Fruit fly (Drosophila melanogaster) whole organism, embryonic: ENCODE data around the gene CG9107.

ENCODE experiments used
- Asciz ChIP-seq: fragments of 200-800 bp; sonication (Bioruptor generic); optimal IDR thresholded peaks from 2 replicates; lab custom pipeline; 2017; ENCODE audit warnings: missing biosample characterization, mild to moderate bottlenecking, missing genetic modification characterization, missing genetic modification reagents
- Blimp-1 ChIP-seq: fragments of 200-800 bp; sonication (Bioruptor generic); optimal IDR thresholded peaks from 3 replicates; lab custom pipeline; 2018; ENCODE audit warnings: missing biosample characterization, missing genetic modification characterization, mild to moderate bottlenecking, moderate library complexity, missing genetic modification reagents
- CG10147 ChIP-seq: fragments of 200-800 bp; sonication (Bioruptor generic); optimal IDR thresholded peaks from 2 replicates; lab custom pipeline; 2019; ENCODE audit warnings: missing biosample characterization, mild to moderate bottlenecking, missing genetic modification characterization, moderate library complexity
- CG10321 ChIP-seq: fragments of 200-800 bp; sonication (Bioruptor generic); IDR thresholded peaks from 2 replicates; pipeline ENCODE4 v1.3.6; 2022; ENCODE audit warnings: missing biosample characterization, missing genetic modification characterization
- CG10654 ChIP-seq: fragments of 200-800 bp; sonication (Bioruptor generic); optimal IDR thresholded peaks from 2 replicates; lab custom pipeline; 2016; ENCODE audit warnings: missing biosample characterization, missing genetic modification characterization
- CG11398 ChIP-seq: fragments of 200-800 bp; sonication (Bioruptor generic); optimal IDR thresholded peaks from 2 replicates; lab custom pipeline; 2016; ENCODE audit warnings: missing biosample characterization, missing genetic modification characterization
- CG13296 ChIP-seq: fragments of 200-800 bp; sonication (Bioruptor generic); optimal IDR thresholded peaks from 3 replicates; lab custom pipeline; 2018; ENCODE audit warnings: missing biosample characterization, mild to moderate bottlenecking, missing genetic modification characterization
- CG15514 ChIP-seq: fragments of 200-800 bp; sonication (Bioruptor generic); optimal IDR thresholded peaks from 3 replicates; lab custom pipeline; 2017; ENCODE audit warnings: missing biosample characterization, missing genetic modification characterization, mild to moderate bottlenecking, moderate library complexity, missing genetic modification reagents
- CG1602 ChIP-seq: fragments of 200-800 bp; sonication (Bioruptor generic); optimal IDR thresholded peaks from 3 replicates; lab custom pipeline; 2016; ENCODE audit warnings: missing biosample characterization, missing genetic modification characterization
- CG18599 ChIP-seq: fragments of 200-800 bp; sonication (Bioruptor generic); optimal IDR thresholded peaks from 3 replicates; lab custom pipeline; 2017; ENCODE audit warnings: missing biosample characterization, missing genetic modification characterization, mild to moderate bottlenecking, moderate library complexity, missing genetic modification reagents
- CG30020 ChIP-seq: fragments of 200-800 bp; optimal IDR thresholded peaks from 2 replicates; lab custom pipeline; 2019; ENCODE audit warnings: missing biosample characterization, mild to moderate bottlenecking, missing genetic modification characterization, moderate library complexity
- CG30431 ChIP-seq: fragments of 200-800 bp; sonication (Bioruptor generic); optimal IDR thresholded peaks from 2 replicates; lab custom pipeline; 2017; ENCODE audit warnings: missing biosample characterization, missing genetic modification characterization
- CG32767 ChIP-seq: fragments of 200-800 bp; sonication (Bioruptor generic); IDR thresholded peaks from 2 replicates; pipeline ENCODE4 v1.3.6; 2022; ENCODE audit warnings: missing biosample characterization, missing genetic modification characterization
- CG32772 ChIP-seq: fragments of 200-800 bp; sonication (Bioruptor generic); IDR thresholded peaks from 2 replicates; pipeline ENCODE4 v1.3.6; 2022; ENCODE audit warnings: missing biosample characterization, missing genetic modification characterization
- CG3995 ChIP-seq: fragments of 200-800 bp; sonication (Bioruptor generic); optimal IDR thresholded peaks from 3 replicates; lab custom pipeline; 2016; ENCODE audit warnings: missing biosample characterization, missing genetic modification characterization
- CG42726 ChIP-seq: fragments of 200-800 bp; sonication (Bioruptor generic); IDR thresholded peaks from 2 replicates; pipeline ENCODE4 v1.3.6; 2022; ENCODE audit warnings: missing biosample characterization, missing genetic modification characterization; ENCODE audit not compliant: partially characterized antibody
- CG5245 ChIP-seq: fragments of 200-800 bp; sonication (Bioruptor generic); optimal IDR thresholded peaks from 3 replicates; lab custom pipeline; 2016; ENCODE audit warnings: missing biosample characterization, missing genetic modification characterization
- CG7839 ChIP-seq: fragments of 200-800 bp; sonication (Bioruptor generic); optimal IDR thresholded peaks from 3 replicates; lab custom pipeline; 2018; ENCODE audit warnings: missing biosample characterization, mild to moderate bottlenecking, missing genetic modification characterization, moderate library complexity
- CG8924 ChIP-seq: fragments of 200-800 bp; optimal IDR thresholded peaks from 3 replicates; lab custom pipeline; 2019; ENCODE audit warnings: missing biosample characterization, mild to moderate bottlenecking, missing genetic modification characterization, moderate library complexity
- D ChIP-seq, 2 experiments: fragments of 200-800 bp in 1 of 2; fragments of >200 bp in 1 of 2; sonication (Bioruptor generic) in 1 of 2; optimal IDR thresholded peaks; 2 replicates in 1 of 2; 3 replicates in 1 of 2; lab custom pipeline; 2017; ENCODE audit warnings: mild to moderate bottlenecking in 1 of 2, missing biosample characterization in 1 of 2, missing genetic modification characterization in 1 of 2, missing genetic modification reagents in 1 of 2
- Deaf1 ChIP-seq: fragments of 200-800 bp; optimal IDR thresholded peaks from 3 replicates; lab custom pipeline; 2019; ENCODE audit warnings: missing biosample characterization, mild to moderate bottlenecking, missing genetic modification characterization, moderate library complexity
- Dek ChIP-seq: fragments of 200-800 bp; sonication (Bioruptor generic); optimal IDR thresholded peaks from 3 replicates; lab custom pipeline; 2019; ENCODE audit warnings: missing biosample characterization, mild to moderate bottlenecking, missing genetic modification characterization, moderate library complexity
- Dll ChIP-seq: fragments of 200-800 bp; sonication (Bioruptor generic); IDR thresholded peaks from 4 replicates; pipeline ENCODE4 v1.3.6; 2022; ENCODE audit warnings: missing biosample characterization, missing genetic modification characterization; ENCODE audit not compliant: partially characterized antibody
- Doc2 ChIP-seq: fragments of 200-800 bp; sonication (Bioruptor generic); IDR thresholded peaks from 2 replicates; pipeline ENCODE4 v1.3.6; 2022; ENCODE audit warnings: missing biosample characterization, missing genetic modification characterization
- Dref ChIP-seq: fragments of 200-800 bp; sonication (Bioruptor generic); IDR thresholded peaks from 2 replicates; pipeline ENCODE4 v1.3.6; 2022; ENCODE audit warnings: missing biosample characterization, missing genetic modification characterization
- HLH54F ChIP-seq: fragments of 200-800 bp; sonication (Bioruptor generic); optimal IDR thresholded peaks from 3 replicates; lab custom pipeline; 2016; ENCODE audit warnings: missing biosample characterization, missing genetic modification characterization
- Hand ChIP-seq: fragments of 200-800 bp; sonication (Bioruptor generic); optimal IDR thresholded peaks from 2 replicates; lab custom pipeline; 2017; ENCODE audit warnings: mild to moderate bottlenecking, missing biosample characterization, missing genetic modification reagents, missing genetic modification characterization
- HmgZ ChIP-seq: fragments of 200-800 bp; sonication (Bioruptor generic); optimal IDR thresholded peaks from 2 replicates; lab custom pipeline; 2018; ENCODE audit warnings: missing biosample characterization, mild to moderate bottlenecking, missing genetic modification characterization
- Hr51 ChIP-seq, 2 experiments: fragments of 200-800 bp; sonication (Bioruptor generic); optimal IDR thresholded peaks; 2 replicates in 1 of 2; 3 replicates in 1 of 2; lab custom pipeline; 2016 to 2018; ENCODE audit warnings: missing biosample characterization in 2 of 2, missing genetic modification characterization in 2 of 2, mild to moderate bottlenecking in 1 of 2, moderate library complexity in 1 of 2
- Kr ChIP-seq: fragments of 200-800 bp; sonication (Bioruptor generic); optimal IDR thresholded peaks from 2 replicates; lab custom pipeline; 2017; ENCODE audit warnings: missing biosample characterization, mild to moderate bottlenecking, missing genetic modification characterization
- Med ChIP-seq: fragments of 200-800 bp; sonication (Bioruptor generic); peaks from one replicate; lab custom pipeline; 2016; ENCODE audit warnings: missing biosample characterization, missing genetic modification characterization, mild to moderate bottlenecking, inconsistent platforms, moderate library complexity
- Myb ChIP-seq: fragments of 200-800 bp; sonication (Bioruptor generic); optimal IDR thresholded peaks from 2 replicates; lab custom pipeline; 2016; ENCODE audit warnings: missing biosample characterization, missing genetic modification characterization
- Oaz ChIP-seq: fragments of 200-800 bp; sonication (Bioruptor generic); IDR thresholded peaks from 2 replicates; pipeline ENCODE4 v1.3.6; 2022; ENCODE audit warnings: missing biosample characterization, missing genetic modification characterization
- Scr ChIP-seq: fragments of 200-800 bp; sonication (Bioruptor generic); IDR thresholded peaks from 2 replicates; pipeline ENCODE4 v1.3.6; 2022; ENCODE audit warnings: missing biosample characterization, missing genetic modification characterization; ENCODE audit not compliant: partially characterized antibody
- Sox100B ChIP-seq: fragments of 200-800 bp; sonication (Bioruptor generic); optimal IDR thresholded peaks from 3 replicates; lab custom pipeline; 2018; ENCODE audit warnings: missing biosample characterization, mild to moderate bottlenecking, missing genetic modification characterization
- Xbp1 ChIP-seq: fragments of 200-800 bp; sonication (Bioruptor generic); optimal IDR thresholded peaks from 3 replicates; lab custom pipeline; 2016; ENCODE audit warnings: missing biosample characterization, mild to moderate bottlenecking, missing genetic modification characterization
- aop ChIP-seq: fragments of 200-800 bp; sonication (Bioruptor generic); IDR thresholded peaks from 2 replicates; pipeline ENCODE4 v1.3.6; 2022; ENCODE audit warnings: missing biosample characterization, missing genetic modification characterization
- ase ChIP-seq: fragments of 200-800 bp; sonication (Bioruptor generic); IDR thresholded peaks from 3 replicates; pipeline ENCODE4 v1.3.6; 2022; ENCODE audit warnings: missing biosample characterization, missing genetic modification characterization
- crp ChIP-seq, 2 experiments: fragments of 200-800 bp; sonication (Bioruptor generic); optimal IDR thresholded peaks; 2 replicates in 1 of 2; 3 replicates in 1 of 2; lab custom pipeline; 2017; ENCODE audit warnings: missing biosample characterization in 2 of 2, missing genetic modification characterization in 2 of 2, mild to moderate bottlenecking in 1 of 2, moderate library complexity in 1 of 2
- eve ChIP-seq, 2 experiments: fragments of >200 bp; optimal IDR thresholded peaks; 2 replicates each; lab custom pipeline; 2017; ENCODE audit warnings: missing biosample characterization in 2 of 2, missing genetic modification characterization in 2 of 2
- knrl ChIP-seq: fragments of 200-800 bp; sonication (Bioruptor generic); IDR thresholded peaks from 3 replicates; pipeline ENCODE4 v1.3.6; 2022; ENCODE audit warnings: missing biosample characterization, missing genetic modification characterization; ENCODE audit not compliant: partially characterized antibody
- nerfin-2 ChIP-seq: fragments of 200-800 bp; sonication (Bioruptor generic); IDR thresholded peaks from 2 replicates; pipeline ENCODE4 v1.3.6; 2022; ENCODE audit warnings: missing biosample characterization, missing genetic modification characterization; ENCODE audit not compliant: partially characterized antibody
- nmo ChIP-seq: fragments of 200-800 bp; sonication (Bioruptor generic); optimal IDR thresholded peaks from 2 replicates; lab custom pipeline; 2018; ENCODE audit warnings: missing biosample characterization, mild to moderate bottlenecking, missing genetic modification characterization, moderate library complexity
- pho ChIP-seq: fragments of 200-800 bp; sonication (Bioruptor generic); optimal IDR thresholded peaks from 2 replicates; lab custom pipeline; 2016; ENCODE audit warnings: missing biosample characterization, missing genetic modification characterization
- stwl ChIP-seq: fragments of 200-800 bp; sonication (Bioruptor generic); optimal IDR thresholded peaks from 3 replicates; lab custom pipeline; 2018; ENCODE audit warnings: missing biosample characterization, mild to moderate bottlenecking, missing genetic modification characterization, moderate library complexity
- tna ChIP-seq: fragments of 200-800 bp; sonication (Bioruptor generic); IDR thresholded peaks from 2 replicates; pipeline ENCODE4 v1.3.6; 2022; ENCODE audit warnings: missing biosample characterization, missing genetic modification characterization; ENCODE audit not compliant: partially characterized antibody
- twi ChIP-seq: fragments of 200-800 bp; optimal IDR thresholded peaks from 2 replicates; lab custom pipeline; 2019; ENCODE audit warnings: missing biosample characterization, mild to moderate bottlenecking, missing genetic modification characterization, moderate library complexity
- vvl ChIP-seq: fragments of 200-800 bp; sonication (Bioruptor generic); IDR thresholded peaks from 2 replicates; pipeline ENCODE4 v1.3.6; 2022; ENCODE audit warnings: missing biosample characterization, missing genetic modification characterization

The CG9107 gene

dm6 chr2L:6051212-6051621 is 26.9 kb upstream of the CG9107 start (continued):
- TF ChIP-seq nmo (GFP tag; lab: Kevin White, UChicago) = peak; percentile 96
- TF ChIP-seq Dek (tag; lab: Kevin White, UChicago) = peak; percentile 95
- TF ChIP-seq CG10654 (GFP tag; lab: Kevin White, UChicago) = peak; percentile 90
- no peak for TF ChIP-seq CG42726
- no peak for TF ChIP-seq D (optimal IDR thresholded peaks at IDR 0.05; lab: Kevin White, UChicago)
- peak; percentile 93 for TF ChIP-seq D (GFP tag; optimal IDR thresholded peaks at IDR 0.05; lab: Kevin White, UChicago)
- peak; percentile 98 for TF ChIP-seq CG8924 (tag; lab: Kevin White, UChicago)
- TF ChIP-seq CG3995 (GFP tag; lab: Kevin White, UChicago) = peak; percentile 66
- TF ChIP-seq CG13296 (GFP tag; lab: Kevin White, UChicago) = peak; percentile 99
- TF ChIP-seq Xbp1 = peak; percentile 95
- TF ChIP-seq twi (tag; lab: Kevin White, UChicago) = peak; percentile 89
- peak; percentile 99 for TF ChIP-seq vvl (GFP tag; lab: Robert Waterston, UW)
- peak; percentile 84 for TF ChIP-seq Deaf1 (tag; lab: Kevin White, UChicago)
- peak; percentile 81 for TF ChIP-seq CG10321 (GFP tag; lab: Robert Waterston, UW)
- TF ChIP-seq stwl = peak; percentile 42
- TF ChIP-seq CG32767 (GFP tag; lab: Robert Waterston, UW) = peak; percentile 93
- TF ChIP-seq Hr51 (GFP tag; optimal IDR thresholded peaks at IDR 0.05; lab: Kevin White, UChicago) = peak; percentile 90 to 98
- TF ChIP-seq tna (GFP tag; lab: Robert Waterston, UW) = no peak
- TF ChIP-seq CG7839 = peak; percentile 96
- no peak for TF ChIP-seq knrl (GFP tag; lab: Robert Waterston, UW)
- no peak for TF ChIP-seq Dll (GFP tag; lab: Robert Waterston, UW)
- TF ChIP-seq Myb = peak; percentile 78
- peak in 1 of 2 experiments; percentile 62 for TF ChIP-seq crp (GFP tag; optimal IDR thresholded peaks at IDR 0.05; lab: Kevin White, UChicago)
- TF ChIP-seq aop (GFP tag; lab: Robert Waterston, UW) = 0 out of 2 replicates have a peak, but pooled peaks have one; percentile 31
- TF ChIP-seq Med = peak; percentile 100
- TF ChIP-seq CG1602 (GFP tag; lab: Kevin White, UChicago) = peak; percentile 87
- TF ChIP-seq Blimp-1 (GFP tag; lab: Kevin White, UChicago) = peak; percentile 96
- no peak for TF ChIP-seq eve (GFP tag; optimal IDR thresholded peaks at IDR 0.05; lab: Kevin White, UChicago)
- peak; percentile 84 for TF ChIP-seq CG30431 (GFP tag; lab: Kevin White, UChicago)
- peak; percentile 95 for TF ChIP-seq Asciz (GFP tag; lab: Kevin White, UChicago)
- peak; percentile 90 for TF ChIP-seq CG5245 (GFP tag; lab: Kevin White, UChicago)
- peak; percentile 95 for TF ChIP-seq pho (GFP tag; lab: Kevin White, UChicago)
- TF ChIP-seq ase = peak; percentile 83
- no peak for TF ChIP-seq Doc2 (GFP tag; lab: Robert Waterston, UW)
- TF ChIP-seq Hand (GFP tag; lab: Kevin White, UChicago) = peak; percentile 98
- peak; percentile 99 for TF ChIP-seq CG18599
- TF ChIP-seq HLH54F (GFP tag; lab: Kevin White, UChicago) = peak; percentile 93
- TF ChIP-seq CG30020 (tag; lab: Kevin White, UChicago) = peak; percentile 70
- TF ChIP-seq Kr (GFP tag; lab: Kevin White, UChicago) = peak; percentile 27
- peak; percentile 72 for TF ChIP-seq CG32772 (GFP tag; lab: Robert Waterston, UW)
- TF ChIP-seq Oaz = peak; percentile 90
- TF ChIP-seq HmgZ (tag; lab: Kevin White, UChicago) = peak; percentile 98
- peak; percentile 93 for TF ChIP-seq CG15514 (GFP tag; lab: Kevin White, UChicago)
- TF ChIP-seq CG11398 (GFP tag; lab: Kevin White, UChicago) = peak; percentile 95
- TF ChIP-seq Sox100B (GFP tag; lab: Kevin White, UChicago) = peak; percentile 94
- 0 out of 2 replicates have a peak, but pooled peaks have one; percentile 20 for TF ChIP-seq Dref
- TF ChIP-seq nerfin-2 (GFP tag; lab: Robert Waterston, UW) = no peak
- TF ChIP-seq CG10147 (GFP tag; lab: Kevin White, UChicago) = peak; percentile 97
- TF ChIP-seq Scr = no peak
